Fruit fly (Drosophila melanogaster) whole organism, prepupa: Measurements from ENCODE around the gene Pdss2.

Experiments used
- CG1621 ChIP-seq: fragments of 200-800 bp; sonication (Bioruptor generic); optimal IDR thresholded peaks from 3 replicates; lab custom pipeline; 2018; ENCODE audit warnings: missing biosample characterization, mild to moderate bottlenecking, missing genetic modification characterization
- CG6276 ChIP-seq: fragments of 200-800 bp; sonication (Bioruptor generic); optimal IDR thresholded peaks from 2 replicates; lab custom pipeline; 2017; ENCODE audit warnings: missing biosample characterization, mild to moderate bottlenecking, missing genetic modification characterization
- CG6808 ChIP-seq: fragments of 200-800 bp; sonication (Bioruptor generic); optimal IDR thresholded peaks from 3 replicates; lab custom pipeline; 2017; ENCODE audit warnings: missing biosample characterization, missing genetic modification characterization, mild to moderate bottlenecking, moderate library complexity, missing genetic modification reagents
- CG6854 ChIP-seq: fragments of 200-800 bp; sonication (Bioruptor generic); optimal IDR thresholded peaks from 2 replicates; lab custom pipeline; 2017; ENCODE audit warnings: missing biosample characterization, mild to moderate bottlenecking, missing genetic modification characterization
- CG8319 ChIP-seq: fragments of 200-800 bp; sonication (Bioruptor generic); optimal IDR thresholded peaks from 3 replicates; lab custom pipeline; 2016; ENCODE audit warnings: missing biosample characterization, missing genetic modification characterization
- Gug ChIP-seq: fragments of 200-800 bp; sonication (Bioruptor generic); IDR thresholded peaks from 2 replicates; pipeline ENCODE4 v1.3.6; 2022; ENCODE audit warnings: missing biosample characterization, missing genetic modification characterization
- OdsH ChIP-seq: fragments of 200-800 bp; sonication (Bioruptor generic); optimal IDR thresholded peaks from 3 replicates; lab custom pipeline; 2016; ENCODE audit warnings: missing biosample characterization, missing genetic modification characterization
- dac ChIP-seq: fragments of 200-800 bp; sonication (Bioruptor generic); optimal IDR thresholded peaks from 2 replicates; lab custom pipeline; 2017; ENCODE audit warnings: missing biosample characterization, mild to moderate bottlenecking, missing genetic modification characterization
- fd59A ChIP-seq: fragments of 200-800 bp; sonication (Bioruptor generic); optimal IDR thresholded peaks from 2 replicates; lab custom pipeline; 2017; ENCODE audit warnings: missing biosample characterization, mild to moderate bottlenecking, missing genetic modification characterization, missing genetic modification reagents
- fkh ChIP-seq: fragments of 200-800 bp; sonication (Bioruptor generic); optimal IDR thresholded peaks from 3 replicates; lab custom pipeline; 2017; ENCODE audit warnings: missing biosample characterization, mild to moderate bottlenecking, missing genetic modification characterization, moderate library complexity

DNA sequence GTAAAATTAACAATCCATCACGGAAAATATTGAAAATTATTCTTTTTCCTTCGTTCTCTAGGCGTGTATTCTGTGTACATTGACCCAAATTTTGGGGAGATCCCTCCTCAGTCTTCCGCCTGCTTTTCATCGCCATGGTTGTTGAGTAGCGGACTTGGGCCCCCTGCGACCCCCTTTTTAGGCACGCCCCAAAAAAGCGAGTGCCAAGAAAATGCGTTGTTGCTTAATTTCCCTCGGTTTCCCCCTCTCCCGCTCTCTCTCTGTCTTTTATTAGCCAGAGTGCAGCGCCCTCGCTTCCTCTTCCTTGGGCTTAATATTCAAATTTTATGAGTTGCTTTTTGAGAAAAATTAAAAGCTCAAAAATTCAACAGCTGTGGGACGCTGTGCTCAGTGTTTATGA, 13.1 kb downstream of the Pdss2 start:
- TF ChIP-seq fkh (GFP tag; lab: Kevin White, UChicago): no peak
- TF ChIP-seq fd59A (GFP tag; lab: Kevin White, UChicago): no peak
- TF ChIP-seq Gug (GFP tag; lab: Robert Waterston, UW): no peak
- no peak for TF ChIP-seq CG6808 (GFP tag; lab: Kevin White, UChicago)
- TF ChIP-seq OdsH (GFP tag; lab: Kevin White, UChicago): no peak
- no peak for TF ChIP-seq CG6276
- no peak for TF ChIP-seq CG1621 (tag; lab: Kevin White, UChicago)
- no peak for TF ChIP-seq dac (GFP tag; lab: Kevin White, UChicago)
- TF ChIP-seq CG8319 (GFP tag; lab: Kevin White, UChicago): no peak
- no peak for TF ChIP-seq CG6854
